Fruit fly (Drosophila melanogaster): ENCODE results near the gene CG11686.

The CG11686 gene

DNA sequence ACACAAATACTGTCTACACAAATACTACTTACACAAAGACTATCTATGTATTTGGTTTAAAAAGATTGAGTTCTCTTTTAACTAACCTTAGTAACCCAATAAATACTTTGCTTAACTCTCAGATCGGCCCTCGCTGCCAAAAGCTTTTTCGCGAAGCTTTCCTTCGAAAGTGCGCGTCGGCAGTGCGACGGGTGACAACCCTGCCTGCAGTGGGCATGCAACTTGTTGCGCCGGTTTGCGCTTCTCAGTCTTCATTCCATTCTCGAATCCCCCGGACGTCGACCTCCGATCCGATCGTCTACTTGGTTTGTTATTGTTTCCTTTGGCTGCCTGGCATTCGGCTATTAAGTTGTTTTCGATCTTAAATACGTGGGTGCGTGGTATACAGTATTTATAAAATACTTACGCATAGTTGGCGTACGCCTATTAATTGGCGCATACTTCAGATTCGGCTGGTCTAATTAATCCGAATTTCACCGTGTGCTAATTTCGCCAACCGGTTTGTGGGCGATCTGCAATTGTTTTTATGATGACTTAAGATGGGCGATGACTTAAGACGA lies at the start of gene CG11686:
TSS of gene CG11686 (plus strand) at position 243 of the 560 bp plus-strand sequence.
- TF ChIP-seq fd96Ca (GFP tag; IDR thresholded peaks at IDR 0.05) (peak; percentile 51; the same call in 1 of the 3 replicates), rn (GFP tag; IDR thresholded peaks at IDR 0.05) (no peak), CG10348 (GFP tag; IDR thresholded peaks at IDR 0.05) (no peak), CG8159 (tag; optimal IDR thresholded peaks at IDR 0.05) (no peak), CG4496 (GFP tag; IDR thresholded peaks at IDR 0.05) (no peak; the same call in 2 of the 3 replicates), Pif1B (GFP tag; optimal IDR thresholded peaks at IDR 0.05) (no peak), gl (tag; optimal IDR thresholded peaks at IDR 0.05) (no peak), Ets98B (GFP tag; IDR thresholded peaks at IDR 0.05) (peak; percentile 48; the same call in 1 of the 2 replicates), CG13204 (GFP tag; optimal IDR thresholded peaks at IDR 0.05) (no peak), Snoo (tag; optimal IDR thresholded peaks at IDR 0.05) (peak; percentile 14), CG34367 (tag; optimal IDR thresholded peaks at IDR 0.05) (no peak), CG12605 (GFP tag; IDR thresholded peaks at IDR 0.05) (peak; percentile 92), CG8301 (tag; optimal IDR thresholded peaks at IDR 0.05) (no peak), CG32121 (GFP tag; IDR thresholded peaks at IDR 0.05) (no peak), CG14655 (GFP tag; optimal IDR thresholded peaks at IDR 0.05) (no peak), Pif1A (GFP tag; optimal IDR thresholded peaks at IDR 0.05) (no peak), D1 (tag; optimal IDR thresholded peaks at IDR 0.05) (peak; percentile 37), CG9948 (tag; optimal IDR thresholded peaks at IDR 0.05) (no peak), CG15710 (tag; optimal IDR thresholded peaks at IDR 0.05) (no peak), EcR (GFP tag; optimal IDR thresholded peaks at IDR 0.05) (peak; percentile 97), CG17806 (tag; optimal IDR thresholded peaks at IDR 0.05) (no peak)

DNA sequence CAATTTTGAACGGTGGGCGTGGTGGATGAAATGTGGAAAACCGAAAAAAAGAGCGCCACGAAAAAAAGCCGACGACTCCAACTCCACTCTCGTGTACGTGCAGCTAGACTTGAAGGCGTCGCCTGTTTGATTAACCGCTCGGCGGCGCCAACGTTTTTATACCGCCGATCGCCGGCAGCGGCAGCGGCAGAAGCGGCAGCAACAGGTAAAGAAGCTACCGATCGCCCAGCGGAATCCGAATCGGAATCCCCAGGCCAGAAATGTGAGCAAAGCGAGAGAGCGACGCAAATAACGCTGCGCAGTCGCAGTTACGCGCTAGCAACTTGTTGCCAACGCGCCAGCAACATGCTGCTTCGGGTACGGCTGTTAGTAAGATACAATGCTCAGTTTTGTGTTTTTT lies 45.8 kb upstream of the CG11686 start, which contains the start of gene CG8483:
TSS of gene CG8483 (minus strand) at position 119 of the 400 bp plus-strand sequence.
- TF ChIP-seq CG13204 (GFP tag; optimal IDR thresholded peaks at IDR 0.05) (peak; percentile 41), Pif1B (GFP tag; optimal IDR thresholded peaks at IDR 0.05) (no peak), CG14655 (GFP tag; optimal IDR thresholded peaks at IDR 0.05) (no peak), CG17806 (tag; optimal IDR thresholded peaks at IDR 0.05) (no peak), Snoo (tag; optimal IDR thresholded peaks at IDR 0.05) (no peak)

DNA sequence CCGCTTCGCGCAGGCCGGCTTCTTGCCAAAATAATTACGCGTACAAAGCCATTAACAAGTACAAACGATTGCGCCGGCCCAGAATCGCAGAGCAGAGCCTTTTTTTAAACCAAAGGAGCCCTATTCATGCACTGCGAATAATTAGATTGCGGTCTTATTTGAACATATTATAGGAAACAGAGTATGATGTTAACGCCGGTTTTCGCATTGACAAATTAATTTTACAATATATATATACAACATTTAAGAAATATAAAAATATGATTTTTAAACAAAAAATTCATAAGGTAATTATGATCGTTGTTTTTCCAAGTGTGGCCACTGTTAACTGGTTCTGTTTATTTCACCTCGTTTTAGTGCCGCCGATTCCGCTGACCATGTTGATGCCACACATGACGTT lies 45.1 kb upstream of the CG11686 start:
- TF ChIP-seq gl (tag; optimal IDR thresholded peaks at IDR 0.05) (no peak), CG9948 (tag; optimal IDR thresholded peaks at IDR 0.05) (peak; percentile 56), CG17806 (tag; optimal IDR thresholded peaks at IDR 0.05) (peak; percentile 64), Pif1B (GFP tag; optimal IDR thresholded peaks at IDR 0.05) (peak; percentile 27), Ets98B (GFP tag; IDR thresholded peaks at IDR 0.05) (no peak), D1 (tag; optimal IDR thresholded peaks at IDR 0.05) (no peak), CG8301 (tag; optimal IDR thresholded peaks at IDR 0.05) (no peak), CG10348 (GFP tag; IDR thresholded peaks at IDR 0.05) (no peak), CG4496 (GFP tag; IDR thresholded peaks at IDR 0.05) (no peak), CG8159 (tag; optimal IDR thresholded peaks at IDR 0.05) (peak; percentile 81), rn (GFP tag; IDR thresholded peaks at IDR 0.05) (no peak), CG32121 (GFP tag; IDR thresholded peaks at IDR 0.05) (no peak), EcR (GFP tag; optimal IDR thresholded peaks at IDR 0.05) (no peak), CG14655 (GFP tag; optimal IDR thresholded peaks at IDR 0.05) (peak; percentile 16), Pif1A (GFP tag; optimal IDR thresholded peaks at IDR 0.05) (peak; percentile 54), Snoo (tag; optimal IDR thresholded peaks at IDR 0.05) (peak; percentile 39), CG13204 (GFP tag; optimal IDR thresholded peaks at IDR 0.05) (no peak), CG12605 (GFP tag; IDR thresholded peaks at IDR 0.05) (no peak), CG15710 (tag; optimal IDR thresholded peaks at IDR 0.05) (peak; percentile 63), fd96Ca (GFP tag; IDR thresholded peaks at IDR 0.05) (no peak), CG34367 (tag; optimal IDR thresholded peaks at IDR 0.05) (peak; percentile 3)

DNA sequence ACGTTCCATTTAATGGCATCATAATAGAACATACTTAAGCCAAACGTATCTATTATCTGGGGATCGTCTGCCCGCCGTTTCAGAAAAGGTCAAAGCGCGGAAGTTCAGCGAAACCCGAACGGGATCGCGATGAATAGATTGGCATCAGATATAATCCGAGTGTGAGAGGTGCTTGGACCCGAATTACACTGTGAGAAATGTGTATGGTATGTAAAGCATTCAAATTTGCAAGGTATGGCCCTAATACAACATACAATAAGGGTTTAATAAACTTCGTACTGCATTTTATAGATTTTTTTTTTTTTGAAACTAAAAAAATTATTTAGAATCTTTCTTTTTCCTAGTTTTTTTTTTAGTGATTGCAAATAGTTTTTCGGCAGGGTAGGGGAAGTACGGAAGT lies 41.4 kb upstream of the CG11686 start:
- TF ChIP-seq rn (GFP tag; IDR thresholded peaks at IDR 0.05): no peak
- TF ChIP-seq Pif1B (GFP tag; optimal IDR thresholded peaks at IDR 0.05): no peak
- TF ChIP-seq CG17806 (tag; optimal IDR thresholded peaks at IDR 0.05): no peak
- no peak for TF ChIP-seq CG10348 (GFP tag; IDR thresholded peaks at IDR 0.05)
- no peak for TF ChIP-seq CG4496 (GFP tag; IDR thresholded peaks at IDR 0.05)
- no peak for TF ChIP-seq Snoo (tag; optimal IDR thresholded peaks at IDR 0.05)
- TF ChIP-seq CG9948 (tag; optimal IDR thresholded peaks at IDR 0.05): no peak
- TF ChIP-seq CG15710 (tag; optimal IDR thresholded peaks at IDR 0.05): no peak
- no peak for TF ChIP-seq gl (tag; optimal IDR thresholded peaks at IDR 0.05)
- TF ChIP-seq CG32121 (GFP tag; IDR thresholded peaks at IDR 0.05): no peak
- TF ChIP-seq D1 (tag; optimal IDR thresholded peaks at IDR 0.05): no peak
- TF ChIP-seq CG13204 (GFP tag; optimal IDR thresholded peaks at IDR 0.05): no peak
- TF ChIP-seq Ets98B (GFP tag; IDR thresholded peaks at IDR 0.05): no peak
- TF ChIP-seq CG34367 (tag; optimal IDR thresholded peaks at IDR 0.05): no peak
- no peak for TF ChIP-seq CG8159 (tag; optimal IDR thresholded peaks at IDR 0.05)
- no peak for TF ChIP-seq fd96Ca (GFP tag; IDR thresholded peaks at IDR 0.05)
- no peak for TF ChIP-seq Pif1A (GFP tag; optimal IDR thresholded peaks at IDR 0.05)

DNA sequence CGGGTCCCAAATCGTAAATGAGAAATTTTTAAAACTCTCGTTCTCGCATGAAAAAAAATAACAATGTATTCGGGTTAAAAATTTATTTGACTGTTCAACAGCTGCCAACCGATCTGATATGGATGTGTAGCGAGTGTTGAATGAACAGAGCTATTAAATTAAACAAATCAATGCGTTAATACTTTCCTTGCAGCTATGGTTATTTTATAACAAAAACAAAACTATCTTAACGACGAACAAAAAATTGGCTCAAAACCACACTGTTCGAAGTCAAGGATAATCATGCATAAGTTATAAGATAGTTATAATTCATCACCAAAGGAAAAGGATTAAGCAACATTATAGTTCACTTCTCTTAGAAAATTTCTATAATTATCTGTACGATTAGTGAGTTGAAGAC lies 39.7 kb upstream of the CG11686 start, which contains the start of gene CG8476:
TSS of gene CG8476 (minus strand) at position 101 of the 400 bp plus-strand sequence.
- TF ChIP-seq CG14655 (GFP tag; optimal IDR thresholded peaks at IDR 0.05): no peak
- no peak for TF ChIP-seq Pif1A (GFP tag; optimal IDR thresholded peaks at IDR 0.05)
- no peak for TF ChIP-seq CG13204 (GFP tag; optimal IDR thresholded peaks at IDR 0.05)
- TF ChIP-seq CG8301 (tag; optimal IDR thresholded peaks at IDR 0.05): no peak

DNA sequence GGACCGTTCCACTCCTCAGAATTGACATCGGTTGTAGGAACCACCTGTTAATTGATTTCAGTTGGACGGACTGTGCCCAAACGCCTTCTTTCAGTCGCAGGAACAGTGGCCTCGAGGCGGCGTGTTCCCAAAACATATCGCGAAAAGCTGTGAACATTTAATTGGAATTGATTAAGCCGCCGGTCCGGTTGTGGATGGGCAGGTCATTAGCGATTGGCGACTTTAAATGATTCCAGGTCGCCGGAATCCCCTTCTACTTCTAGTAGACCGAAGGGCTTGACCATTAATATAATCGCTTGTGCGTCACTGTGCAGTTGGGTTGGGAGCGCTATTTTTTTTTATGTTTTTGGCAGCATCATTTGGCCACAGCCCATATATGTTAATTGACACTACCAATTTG lies 38.3 kb upstream of the CG11686 start:
- TF ChIP-seq gl (tag; optimal IDR thresholded peaks at IDR 0.05) (no peak), Pif1A (GFP tag; optimal IDR thresholded peaks at IDR 0.05) (no peak), CG34367 (tag; optimal IDR thresholded peaks at IDR 0.05) (no peak)

Data from whole organism, pupa.